ENCODE assay signal across 3 fruit fly cellular contexts in the genomic region with DNA sequence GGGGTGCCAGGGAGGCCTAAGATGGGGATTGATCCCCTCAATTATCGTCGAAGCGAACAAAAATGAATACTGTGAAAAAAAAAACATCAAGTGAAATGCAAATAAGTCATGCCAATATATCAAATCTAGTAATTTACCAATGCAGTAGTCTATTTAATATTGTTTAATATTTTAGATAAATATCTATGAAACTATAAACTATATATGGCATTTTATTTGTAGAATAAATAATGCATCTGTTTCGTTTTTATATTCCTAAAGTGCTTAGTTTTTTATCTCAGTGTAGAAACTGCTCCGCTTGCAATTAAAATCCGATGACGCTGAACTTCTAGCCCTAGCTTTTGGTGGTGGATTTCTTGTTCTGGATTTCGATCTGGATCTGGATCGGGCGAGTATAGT.
TF ChIP-seq lines count a peak whose summit lies in the region.

No protein-coding gene starts in this region.

- no peak for TF ChIP-seq CTCF in whole organism, embryonic (GFP tag; optimal IDR thresholded peaks at IDR 0.05; lab: Kevin White, UChicago)

TF ChIP-seq in whole organism, adult, 20 proteins besides CTCF, POLR2A, EP300 and RAD21:
- TF ChIP-seq CG7045 (GFP tag; optimal IDR thresholded peaks at IDR 0.05; lab: Kevin White, UChicago) (no peak), tj (GFP tag; optimal IDR thresholded peaks at IDR 0.05; lab: Kevin White, UChicago) (peak; percentile 20)

TF ChIP-seq in whole organism, embryonic, 481 proteins besides CTCF, POLR2A, EP300 and RAD21 (continues in another document):
- TF ChIP-seq CG5953 (GFP tag; IDR thresholded peaks at IDR 0.05; lab: Robert Waterston, UW): no peak
- TF ChIP-seq Mad (GFP tag; optimal IDR thresholded peaks at IDR 0.05; lab: Kevin White, UChicago): no peak
- peak; percentile 22 for TF ChIP-seq nmo (GFP tag; optimal IDR thresholded peaks at IDR 0.05; lab: Kevin White, UChicago)
- TF ChIP-seq gem (tag; optimal IDR thresholded peaks at IDR 0.05; lab: Kevin White, UChicago): peak; percentile 56
- no peak for TF ChIP-seq CG17912 (GFP tag; optimal IDR thresholded peaks at IDR 0.05; lab: Kevin White, UChicago)
- TF ChIP-seq Chrac-16 (GFP tag; optimal IDR thresholded peaks at IDR 0.05; lab: Kevin White, UChicago): no peak
- no peak for TF ChIP-seq pzg (GFP tag; optimal IDR thresholded peaks at IDR 0.05; lab: Kevin White, UChicago)
- TF ChIP-seq BtbVII (GFP tag; optimal IDR thresholded peaks at IDR 0.05; lab: Kevin White, UChicago): no peak
- no peak for TF ChIP-seq corto (GFP tag; optimal IDR thresholded peaks at IDR 0.05; lab: Kevin White, UChicago)
- TF ChIP-seq Usf (GFP tag; optimal IDR thresholded peaks at IDR 0.05; lab: Kevin White, UChicago): no peak
- TF ChIP-seq Dip3 (GFP tag; optimal IDR thresholded peaks at IDR 0.05; lab: Kevin White, UChicago): no peak
- TF ChIP-seq repo (GFP tag; optimal IDR thresholded peaks at IDR 0.05; lab: Kevin White, UChicago): no peak
- no peak for TF ChIP-seq org-1 (GFP tag; optimal IDR thresholded peaks at IDR 0.05; lab: Kevin White, UChicago)
- TF ChIP-seq Hr78 (GFP tag; optimal IDR thresholded peaks at IDR 0.05; lab: Kevin White, UChicago): no peak
- no peak for TF ChIP-seq D (optimal IDR thresholded peaks at IDR 0.05; lab: Kevin White, UChicago)
- peak; percentile 10 for TF ChIP-seq D (GFP tag; optimal IDR thresholded peaks at IDR 0.05; lab: Kevin White, UChicago)
- TF ChIP-seq CG31441 (GFP tag; IDR thresholded peaks at IDR 0.05; lab: Robert Waterston, UW): peak; percentile 58; the same call in 1 of the 2 replicates
- no peak for TF ChIP-seq CG11456 (GFP tag; IDR thresholded peaks at IDR 0.05; lab: Robert Waterston, UW)
- no peak for TF ChIP-seq CG11696 (GFP tag; IDR thresholded peaks at IDR 0.05; lab: Robert Waterston, UW)
- TF ChIP-seq CG8765 (GFP tag; IDR thresholded peaks at IDR 0.05; lab: Robert Waterston, UW): no peak
- peak in 1 of 2 experiments; percentile 60 for TF ChIP-seq bsh (GFP tag; optimal IDR thresholded peaks at IDR 0.05; lab: Kevin White, UChicago)
- TF ChIP-seq CG12236 (GFP tag; optimal IDR thresholded peaks at IDR 0.05; lab: Kevin White, UChicago): no peak
- TF ChIP-seq CG16779 (GFP tag; IDR thresholded peaks at IDR 0.05; lab: Robert Waterston, UW): no peak
- no peak for TF ChIP-seq CG5180 (GFP tag; optimal IDR thresholded peaks at IDR 0.05; lab: Kevin White, UChicago)
- no peak for TF ChIP-seq CG13624 (GFP tag; optimal IDR thresholded peaks at IDR 0.05; lab: Kevin White, UChicago)
- TF ChIP-seq CG4854 (GFP tag; optimal IDR thresholded peaks at IDR 0.05; lab: Kevin White, UChicago): no peak
- TF ChIP-seq CG18262 (tag; optimal IDR thresholded peaks at IDR 0.05; lab: Kevin White, UChicago): peak; percentile 28
- TF ChIP-seq Blimp-1 (GFP tag; optimal IDR thresholded peaks at IDR 0.05; lab: Kevin White, UChicago): peak; percentile 39
- TF ChIP-seq Doc3 (GFP tag; IDR thresholded peaks at IDR 0.05; lab: Robert Waterston, UW; ENCODE audit: partially characterized antibody): no peak
- peak in 1 of 2 experiments; percentile 34 for TF ChIP-seq eve (GFP tag; optimal IDR thresholded peaks at IDR 0.05; lab: Kevin White, UChicago)
- TF ChIP-seq CG17359 (tag; optimal IDR thresholded peaks at IDR 0.05; lab: Kevin White, UChicago): peak; percentile 12
- no peak for TF ChIP-seq sens-2 (GFP tag; IDR thresholded peaks at IDR 0.05; lab: Robert Waterston, UW)
- peak; percentile 15 for TF ChIP-seq Ssrp (tag; optimal IDR thresholded peaks at IDR 0.05; lab: Kevin White, UChicago)
- TF ChIP-seq Hmr (GFP tag; optimal IDR thresholded peaks at IDR 0.05; lab: Kevin White, UChicago): no peak
- TF ChIP-seq klu (GFP tag; IDR thresholded peaks at IDR 0.05; lab: Robert Waterston, UW): no peak
- no peak for TF ChIP-seq peb (GFP tag; IDR thresholded peaks at IDR 0.05; lab: Robert Waterston, UW)
- TF ChIP-seq dpn (GFP tag; optimal IDR thresholded peaks at IDR 0.05; lab: Kevin White, UChicago): no peak
- no peak for TF ChIP-seq dysf (GFP tag; IDR thresholded peaks at IDR 0.05; lab: Robert Waterston, UW)
- TF ChIP-seq trem (tag; optimal IDR thresholded peaks at IDR 0.05; lab: Kevin White, UChicago): no peak
- no peak for TF ChIP-seq CG9609 (GFP tag; optimal IDR thresholded peaks at IDR 0.05; lab: Kevin White, UChicago)
- no peak for TF ChIP-seq CG18599 (GFP tag; optimal IDR thresholded peaks at IDR 0.05; lab: Kevin White, UChicago)
- TF ChIP-seq fru (optimal IDR thresholded peaks at IDR 0.05; lab: Kevin White, UChicago): no peak
- no peak for TF ChIP-seq Dek (tag; optimal IDR thresholded peaks at IDR 0.05; lab: Kevin White, UChicago)
- TF ChIP-seq NK7.1 (GFP tag; optimal IDR thresholded peaks at IDR 0.05; lab: Kevin White, UChicago): no peak

TF ChIP-seq in whole organism, prepupa, 60 proteins besides CTCF, POLR2A, EP300 and RAD21:
- TF ChIP-seq net (GFP tag; optimal IDR thresholded peaks at IDR 0.05; lab: Kevin White, UChicago): no peak
- TF ChIP-seq Sox14 (GFP tag; optimal IDR thresholded peaks at IDR 0.05; lab: Kevin White, UChicago): no peak
- no peak for TF ChIP-seq dsx (GFP tag; optimal IDR thresholded peaks at IDR 0.05; lab: Kevin White, UChicago; ENCODE audit: poor library complexity, severe bottlenecking)
- peak; percentile 8 for TF ChIP-seq Eip78C (GFP tag; lab: Kevin White, UChicago)
- TF ChIP-seq CG11294 (GFP tag; IDR thresholded peaks at IDR 0.05; lab: Robert Waterston, UW): no peak
